Worm (Caenorhabditis elegans) whole organism, midembryonic: ENCODE data around the gene elt-2.

ENCODE experiments used
- cog-1 ChIP-seq: sonication (generic microtip); optimal IDR thresholded peaks from 2 replicates; lab custom pipeline; 2016; ENCODE audit warnings: missing genetic modification characterization, missing compliant biosample characterization
- flt-1 ChIP-seq: fragments of 200-800 bp; sonication (Bioruptor generic); IDR thresholded peaks from 2 replicates; pipeline ENCODE4 v1.3.6; 2022; ENCODE audit warnings: missing genetic modification characterization, missing compliant biosample characterization
- klf-2 ChIP-seq: fragments of 200-800 bp; sonication (Bioruptor generic); conservative IDR thresholded peaks from 2 replicates; pipeline ENCODE4 v1.3.6; 2022; ENCODE audit warnings: missing genetic modification reagents, missing genetic modification characterization, missing compliant biosample characterization
- med-1 ChIP-seq: sonication (generic microtip); optimal IDR thresholded peaks from 2 replicates; lab custom pipeline; 2017; ENCODE audit warnings: missing genetic modification characterization, mild to moderate bottlenecking, missing compliant biosample characterization, antibody characterized with exemption, missing genetic modification reagents; ENCODE audit not compliant: insufficient read depth
- ref-1 ChIP-seq: fragments of 200-800 bp; sonication (Bioruptor generic); conservative IDR thresholded peaks from 2 replicates; pipeline ENCODE4 v1.3.6; 2022; ENCODE audit warnings: missing genetic modification reagents, missing genetic modification characterization, missing compliant biosample characterization
- tab-1 ChIP-seq: fragments of 200-800 bp; sonication (Bioruptor generic); IDR thresholded peaks from 2 replicates; pipeline ENCODE4 v1.3.6; 2022; ENCODE audit warnings: missing genetic modification characterization, missing compliant biosample characterization
- ztf-23 ChIP-seq: fragments of 200-800 bp; sonication (Bioruptor generic); IDR thresholded peaks from 2 replicates; pipeline ENCODE4 v1.3.6; 2022; ENCODE audit warnings: missing genetic modification reagents, missing genetic modification characterization, missing compliant biosample characterization
- ztf-29 ChIP-seq: fragments of 200-800 bp; sonication (Bioruptor generic); IDR thresholded peaks from 2 replicates; pipeline ENCODE4 v1.3.6; 2022; ENCODE audit warnings: missing genetic modification reagents, missing genetic modification characterization, missing compliant biosample characterization

- TF ChIP-seq flt-1 (GFP tag; lab: Robert Waterston, UW) (no peak), klf-2 (GFP tag; lab: Robert Waterston, UW) (no peak), med-1 (GFP tag; lab: Kevin White, UChicago) (no peak), cog-1 (no peak), ref-1 (GFP tag; lab: Robert Waterston, UW) (no peak), tab-1 (no peak), ztf-23 (GFP tag; lab: Robert Waterston, UW) (no peak), ztf-29 (no peak)
Observed at ce11 chrX:10446982-10447381, 34.1 kb upstream of the elt-2 start, which contains the start of gene C39B10.5.
